Worm (Caenorhabditis elegans): ENCODE measurements around the gene his-4.

- no peak for TF ChIP-seq hmbx-1 (tag; optimal IDR thresholded peaks at IDR 0.05)
- no peak for TF ChIP-seq flt-1 (GFP tag; IDR thresholded peaks at IDR 0.05)
- no peak for TF ChIP-seq ama-1 (optimal IDR thresholded peaks at IDR 0.05)
- no peak for TF ChIP-seq scrt-1 (GFP tag; IDR thresholded peaks at IDR 0.05)
- no peak for TF ChIP-seq B0310.2 (tag; optimal IDR thresholded peaks at IDR 0.05)
These were observed 16.0 kb downstream of the his-4 start, which contains the start of gene T10C6.6 for ce11 chrV:16024300-16024699.
